Fruit fly (Drosophila melanogaster): Measurements from ENCODE around the gene Wdr82.

The Wdr82 gene

dm6 chr2L:8414887-8415883 is 40.9 kb downstream of the Wdr82 start, which contains the start of the genes CG13398 and Akap200:
Gene CG13398, minus strand, starts transcription at chr2L:8415256.
Gene Akap200, plus strand, starts transcription at chr2L:8415690.
- TF ChIP-seq insv (optimal IDR thresholded peaks at IDR 0.05) (no peak), psq (optimal IDR thresholded peaks at IDR 0.05) (no peak), Sin3A (optimal IDR thresholded peaks at IDR 0.05) (no peak), Myc (optimal IDR thresholded peaks at IDR 0.05) (no peak), ttk (optimal IDR thresholded peaks at IDR 0.05) (no peak), h (optimal IDR thresholded peaks at IDR 0.05) (no peak)

dm6 chr2L:8416350-8417046 is 42.2 kb downstream of the Wdr82 start:
- TF ChIP-seq Sin3A (optimal IDR thresholded peaks at IDR 0.05) (no peak), insv (optimal IDR thresholded peaks at IDR 0.05) (no peak), h (optimal IDR thresholded peaks at IDR 0.05) (no peak), Myc (optimal IDR thresholded peaks at IDR 0.05) (no peak), psq (optimal IDR thresholded peaks at IDR 0.05) (no peak), ttk (optimal IDR thresholded peaks at IDR 0.05) (no peak)

DNA sequence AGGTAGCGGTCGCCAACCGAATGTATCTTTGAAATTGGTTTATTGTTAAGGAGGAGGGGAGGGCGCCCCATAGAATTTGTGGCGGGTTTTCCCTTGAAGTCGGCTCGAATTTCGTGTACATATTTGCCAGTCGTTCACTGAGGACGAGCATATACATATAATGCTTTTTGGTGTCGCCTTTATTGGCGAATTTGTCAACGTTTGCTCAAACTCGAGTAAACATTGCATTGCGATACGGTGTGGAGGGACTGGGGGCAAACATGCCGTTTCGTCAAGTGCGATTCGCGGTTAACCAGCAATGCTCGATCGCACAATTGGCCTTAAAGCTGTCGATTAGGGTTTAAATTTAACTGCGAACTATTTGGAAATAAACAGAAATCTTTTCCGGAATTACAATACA is 43.3 kb downstream of the Wdr82 start:
- TF ChIP-seq h (optimal IDR thresholded peaks at IDR 0.05) (no peak), ttk (optimal IDR thresholded peaks at IDR 0.05) (no peak), Myc (optimal IDR thresholded peaks at IDR 0.05) (no peak), insv (optimal IDR thresholded peaks at IDR 0.05) (no peak)

DNA sequence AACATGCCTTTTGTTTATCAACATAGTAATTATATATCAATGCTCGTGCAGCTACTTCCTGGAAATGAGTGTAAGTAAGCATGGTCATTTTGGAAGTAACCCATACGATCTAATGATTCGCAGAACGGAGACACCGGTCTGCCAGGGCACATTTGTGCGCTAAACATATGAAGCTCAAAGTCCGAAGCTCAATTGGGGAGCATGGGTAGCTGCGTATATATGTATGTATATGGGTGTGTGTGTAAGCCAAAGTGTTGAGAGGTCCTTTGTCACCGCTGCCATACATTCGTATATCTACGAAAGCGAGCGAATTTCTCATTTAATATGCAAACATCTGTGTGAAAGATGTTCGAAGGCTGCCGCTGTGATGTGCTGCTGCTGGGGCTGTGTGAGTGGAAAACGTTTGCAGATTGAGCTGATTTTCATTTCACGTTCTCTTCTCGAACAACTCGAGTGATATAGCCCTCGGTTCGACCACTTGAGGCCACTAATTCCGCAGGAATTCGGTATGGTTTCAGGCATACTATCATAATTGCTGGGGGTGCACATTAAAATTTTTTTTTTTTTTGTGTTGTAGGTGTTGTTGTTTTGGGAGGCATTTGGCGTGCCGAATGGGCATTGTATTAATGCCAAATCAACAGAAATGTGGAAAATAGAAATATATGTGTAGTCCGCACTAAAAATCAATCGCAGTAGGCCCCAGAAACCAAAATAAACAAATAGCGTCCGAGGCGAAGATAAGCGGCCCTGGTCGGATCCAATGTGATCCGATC is 44.0 kb downstream of the Wdr82 start:
- TF ChIP-seq Sin3A (optimal IDR thresholded peaks at IDR 0.05): no peak
- TF ChIP-seq psq (optimal IDR thresholded peaks at IDR 0.05): no peak
- no peak for TF ChIP-seq Myc (optimal IDR thresholded peaks at IDR 0.05)
- TF ChIP-seq h (optimal IDR thresholded peaks at IDR 0.05): no peak
- TF ChIP-seq insv (optimal IDR thresholded peaks at IDR 0.05): no peak
- no peak for TF ChIP-seq ttk (optimal IDR thresholded peaks at IDR 0.05)

DNA sequence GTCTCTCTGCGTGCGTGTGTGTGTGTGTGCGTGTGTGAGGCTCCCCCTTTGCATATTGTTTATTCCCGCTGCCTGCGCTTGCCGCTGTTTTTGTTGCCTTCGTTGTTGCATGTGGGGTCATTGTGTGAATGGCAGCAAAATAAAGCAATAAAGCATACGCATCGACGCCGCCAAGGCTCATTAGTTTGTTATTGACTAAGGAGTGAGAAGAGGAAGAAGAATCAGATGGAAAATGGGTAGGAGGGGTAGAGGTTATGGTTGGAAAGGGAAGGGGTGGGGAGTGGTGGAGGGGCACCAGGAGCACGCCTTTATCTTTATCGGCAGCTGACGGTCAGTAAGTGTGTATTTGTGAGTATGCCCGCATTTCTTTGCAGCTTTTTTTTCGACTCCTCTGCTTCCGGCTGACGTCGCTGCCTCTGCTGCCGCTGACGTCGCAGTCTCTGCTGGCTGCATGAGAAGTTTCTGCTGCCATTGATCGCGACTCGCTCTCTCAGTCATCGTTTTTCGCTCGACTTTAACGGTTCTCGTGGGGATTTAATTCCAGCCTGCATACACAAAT is 45.2 kb downstream of the Wdr82 start:
- TF ChIP-seq Sin3A (optimal IDR thresholded peaks at IDR 0.05) (no peak), insv (optimal IDR thresholded peaks at IDR 0.05) (no peak), psq (optimal IDR thresholded peaks at IDR 0.05) (no peak)

dm6 chr2L:8420259-8420930 is 46.1 kb downstream of the Wdr82 start:
- no peak for TF ChIP-seq insv (optimal IDR thresholded peaks at IDR 0.05)
- TF ChIP-seq psq (optimal IDR thresholded peaks at IDR 0.05): no peak
- no peak for TF ChIP-seq ttk (optimal IDR thresholded peaks at IDR 0.05)
- no peak for TF ChIP-seq h (optimal IDR thresholded peaks at IDR 0.05)
- TF ChIP-seq Myc (optimal IDR thresholded peaks at IDR 0.05): no peak
- no peak for TF ChIP-seq Sin3A (optimal IDR thresholded peaks at IDR 0.05)

DNA sequence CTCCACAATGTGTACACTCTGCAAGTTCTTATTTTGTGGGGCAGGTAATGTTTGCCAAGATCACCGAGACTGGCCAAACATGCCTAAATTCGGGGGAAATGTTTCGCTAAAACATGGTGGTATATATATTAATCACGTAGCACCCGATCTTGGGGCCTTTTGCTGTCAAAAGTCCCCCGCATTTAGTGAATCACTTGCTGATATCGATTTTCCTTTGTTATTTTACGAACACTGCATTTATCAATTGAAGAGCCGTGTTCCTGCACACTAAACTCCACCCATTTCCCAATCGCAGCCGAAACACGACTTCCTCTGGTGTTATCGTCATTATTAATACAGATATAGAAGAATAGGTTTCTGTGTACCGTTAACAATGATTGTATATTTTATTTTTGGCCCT is 47.5 kb downstream of the Wdr82 start:
- TF ChIP-seq Myc (optimal IDR thresholded peaks at IDR 0.05): no peak
- no peak for TF ChIP-seq Sin3A (optimal IDR thresholded peaks at IDR 0.05)
- no peak for TF ChIP-seq psq (optimal IDR thresholded peaks at IDR 0.05)
- TF ChIP-seq h (optimal IDR thresholded peaks at IDR 0.05): no peak
- TF ChIP-seq insv (optimal IDR thresholded peaks at IDR 0.05): no peak
- TF ChIP-seq ttk (optimal IDR thresholded peaks at IDR 0.05): no peak

dm6 chr2L:8423047-8423446 is 48.8 kb downstream of the Wdr82 start:
- no peak for TF ChIP-seq insv (optimal IDR thresholded peaks at IDR 0.05)
- no peak for TF ChIP-seq psq (optimal IDR thresholded peaks at IDR 0.05)
- no peak for TF ChIP-seq Myc (optimal IDR thresholded peaks at IDR 0.05)
- TF ChIP-seq ttk (optimal IDR thresholded peaks at IDR 0.05): no peak
- TF ChIP-seq Sin3A (optimal IDR thresholded peaks at IDR 0.05): no peak
- no peak for TF ChIP-seq h (optimal IDR thresholded peaks at IDR 0.05)

DNA sequence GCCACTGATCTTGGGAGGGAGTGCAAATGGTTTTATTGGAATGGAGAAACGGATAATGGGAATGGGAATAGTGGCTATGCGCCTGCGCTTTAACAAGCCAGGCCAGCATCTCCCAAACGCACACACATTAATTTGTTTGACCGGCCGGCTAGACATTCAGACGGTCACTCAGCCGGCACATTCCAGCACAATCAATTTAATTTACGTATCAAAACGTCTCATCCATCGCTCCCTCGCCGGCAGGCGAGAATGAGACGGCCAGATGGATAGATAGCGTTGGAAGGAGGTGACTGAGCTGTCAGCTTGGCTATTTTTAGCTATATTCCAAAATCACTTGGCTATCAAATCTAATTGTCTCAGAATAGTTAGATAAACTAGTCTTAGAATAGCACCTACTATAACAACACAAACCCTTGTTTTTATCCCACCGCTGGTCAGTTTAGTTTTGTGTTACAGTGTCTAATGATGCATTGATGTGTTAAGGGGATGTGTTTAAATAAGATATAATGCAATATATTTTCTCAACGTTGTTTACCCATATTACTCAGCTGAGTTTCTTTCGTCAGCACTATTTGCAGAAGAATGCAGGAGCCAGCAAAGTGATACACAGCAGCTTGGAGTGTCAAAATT is 49.3 kb downstream of the Wdr82 start:
- no peak for TF ChIP-seq ttk (optimal IDR thresholded peaks at IDR 0.05)
- no peak for TF ChIP-seq Sin3A (optimal IDR thresholded peaks at IDR 0.05)
- no peak for TF ChIP-seq h (optimal IDR thresholded peaks at IDR 0.05)
- no peak for TF ChIP-seq psq (optimal IDR thresholded peaks at IDR 0.05)
- no peak for TF ChIP-seq insv (optimal IDR thresholded peaks at IDR 0.05)
- no peak for TF ChIP-seq Myc (optimal IDR thresholded peaks at IDR 0.05)

DNA sequence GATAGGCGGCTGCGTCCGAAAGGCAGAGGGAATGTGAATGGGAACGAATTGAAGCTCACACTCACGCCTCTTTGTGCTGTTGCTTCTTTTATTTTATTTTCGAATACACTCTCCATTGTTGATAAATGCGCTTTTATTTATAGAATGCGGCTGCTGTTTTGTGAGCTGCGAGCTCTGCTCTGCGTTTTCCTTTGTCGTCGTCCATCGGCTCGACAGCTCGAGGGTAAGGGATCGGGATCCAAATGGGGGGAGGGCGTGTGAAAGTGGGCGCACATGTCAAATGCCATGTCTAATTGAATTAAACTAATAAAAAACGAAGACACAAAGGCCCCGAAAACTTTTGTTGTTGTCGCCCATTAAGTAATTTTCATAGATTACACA is 49.8 kb downstream of the Wdr82 start:
- TF ChIP-seq h (optimal IDR thresholded peaks at IDR 0.05): no peak
- TF ChIP-seq insv (optimal IDR thresholded peaks at IDR 0.05): no peak
- no peak for TF ChIP-seq psq (optimal IDR thresholded peaks at IDR 0.05)
- no peak for TF ChIP-seq Sin3A (optimal IDR thresholded peaks at IDR 0.05)
- TF ChIP-seq Myc (optimal IDR thresholded peaks at IDR 0.05): no peak
- TF ChIP-seq ttk (optimal IDR thresholded peaks at IDR 0.05): no peak
